Worm (Caenorhabditis elegans): ENCODE results near the gene C46A5.6.
A peak's percentile ranks its signal among the peaks of the same experiment; 100 is the strongest.

C46A5.6 gene

DNA sequence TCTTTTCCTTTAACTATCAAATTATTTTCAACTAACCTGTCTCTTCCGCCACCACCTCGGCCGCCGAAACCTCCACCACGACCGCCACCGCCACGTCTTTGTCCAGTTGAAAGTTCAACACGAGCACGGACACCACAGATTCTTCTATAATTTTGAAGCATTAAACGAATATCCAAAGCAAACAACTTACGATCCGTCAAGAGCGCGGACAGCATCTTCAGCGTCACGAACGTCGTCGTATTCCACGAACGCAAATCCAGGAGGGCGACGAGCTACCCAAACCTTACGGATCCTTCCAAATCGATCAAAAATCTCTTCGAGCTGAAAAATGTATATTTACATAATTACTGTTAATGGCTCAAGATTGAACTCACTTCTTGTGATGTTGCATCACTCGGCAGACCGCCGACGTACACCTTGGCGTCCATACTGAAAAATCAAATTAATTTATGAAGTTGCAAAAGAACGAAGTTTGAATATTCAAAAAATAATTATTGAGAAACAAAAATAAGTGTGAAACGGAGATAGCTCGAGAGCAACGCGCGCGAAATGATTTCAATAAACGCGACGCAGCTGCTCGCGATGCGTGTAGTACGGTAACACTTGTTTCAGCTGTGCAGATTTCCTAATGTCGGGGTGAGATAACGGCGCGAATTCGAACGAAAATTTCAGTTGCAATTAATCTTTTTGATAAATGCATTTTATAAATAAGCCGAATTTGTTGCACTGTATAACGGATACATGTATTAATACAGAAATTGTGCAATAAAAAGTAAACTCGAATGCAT, 27.3 kb upstream of the C46A5.6 start, which contains the start of gene rsp-6:
Gene rsp-6 (minus strand): TSS at position 429 of the 788 bp plus-strand sequence.
- no peak for TF ChIP-seq F13H6.1 (tag; optimal IDR thresholded peaks at IDR 0.05)
- TF ChIP-seq pqm-1 (tag; optimal IDR thresholded peaks at IDR 0.05), result no peak
- TF ChIP-seq lin-11 (tag; optimal IDR thresholded peaks at IDR 0.05), result no peak
- TF ChIP-seq ceh-31 (tag; optimal IDR thresholded peaks at IDR 0.05), result peak; percentile 82
- no peak for TF ChIP-seq pha-2 (tag; optimal IDR thresholded peaks at IDR 0.05)
- no peak for TF ChIP-seq ceh-22 (tag; optimal IDR thresholded peaks at IDR 0.05)
- no peak for TF ChIP-seq pax-1 (tag; optimal IDR thresholded peaks at IDR 0.05)
- no peak for TF ChIP-seq sox-4 (tag; optimal IDR thresholded peaks at IDR 0.05)
- no peak for TF ChIP-seq ceh-2 (tag; optimal IDR thresholded peaks at IDR 0.05)
- no peak for TF ChIP-seq sox-2 (GFP tag; IDR thresholded peaks at IDR 0.05)
- no peak for TF ChIP-seq eyg-1 (tag; optimal IDR thresholded peaks at IDR 0.05)
- no peak for TF ChIP-seq T23F11.4 (GFP tag; optimal IDR thresholded peaks at IDR 0.05)
- no peak for TF ChIP-seq sdc-2 (tag; optimal IDR thresholded peaks at IDR 0.05)
- TF ChIP-seq odd-2 (tag; optimal IDR thresholded peaks at IDR 0.05), result no peak
- no peak for TF ChIP-seq ceh-9 (tag; optimal IDR thresholded peaks at IDR 0.05)
- TF ChIP-seq ceh-6 (GFP tag; optimal IDR thresholded peaks at IDR 0.05), result no peak
- peak; percentile 88 for TF ChIP-seq unc-42 (tag; optimal IDR thresholded peaks at IDR 0.05)
- TF ChIP-seq Y22D7AL.16 (tag; optimal IDR thresholded peaks at IDR 0.05), result no peak
- no peak for TF ChIP-seq ceh-19 (GFP tag; optimal IDR thresholded peaks at IDR 0.05)
- TF ChIP-seq hlh-30 (tag; optimal IDR thresholded peaks at IDR 0.05; ENCODE audit: insufficient read depth), result peak; percentile 25
- TF ChIP-seq hlh-6 (tag; optimal IDR thresholded peaks at IDR 0.05), result no peak
- peak; percentile 60 for TF ChIP-seq unc-86 (tag; optimal IDR thresholded peaks at IDR 0.05)
- no peak for TF ChIP-seq zip-5 (tag; optimal IDR thresholded peaks at IDR 0.05)
- no peak for TF ChIP-seq ahr-1 (tag; optimal IDR thresholded peaks at IDR 0.05)
- no peak for TF ChIP-seq K02D7.2 (tag; optimal IDR thresholded peaks at IDR 0.05)
- TF ChIP-seq ceh-45 (GFP tag; IDR thresholded peaks at IDR 0.05), result no peak
- peak; percentile 52 for TF ChIP-seq ceh-14 (tag; optimal IDR thresholded peaks at IDR 0.05)
- no peak for TF ChIP-seq pha-4 (tag; optimal IDR thresholded peaks at IDR 0.05)
- TF ChIP-seq rnt-1 (tag; optimal IDR thresholded peaks at IDR 0.05), result no peak
- TF ChIP-seq ama-1 (optimal IDR thresholded peaks at IDR 0.05), result no peak
- no peak for TF ChIP-seq C08G9.2 (tag; optimal IDR thresholded peaks at IDR 0.05)
- no peak for TF ChIP-seq ztf-16 (tag; optimal IDR thresholded peaks at IDR 0.05)
- peak; percentile 53 for TF ChIP-seq ref-2 (tag; optimal IDR thresholded peaks at IDR 0.05)
- TF ChIP-seq ceh-30 (tag; optimal IDR thresholded peaks at IDR 0.05), result no peak
- peak; percentile 47 for TF ChIP-seq ceh-34 (tag; optimal IDR thresholded peaks at IDR 0.05)
- TF ChIP-seq nfya-1 (tag; optimal IDR thresholded peaks at IDR 0.05), result peak; percentile 95
- no peak for TF ChIP-seq fax-1 (tag; optimal IDR thresholded peaks at IDR 0.05)
- peak; percentile 75 for TF ChIP-seq dve-1 (tag; optimal IDR thresholded peaks at IDR 0.05)
- no peak for TF ChIP-seq dmd-4 (tag; optimal IDR thresholded peaks at IDR 0.05; ENCODE audit: borderline replicate concordance)
- TF ChIP-seq ceh-18 (tag; optimal IDR thresholded peaks at IDR 0.05), result peak; percentile 71
- TF ChIP-seq npax-4 (tag; optimal IDR thresholded peaks at IDR 0.05), result no peak
- TF ChIP-seq pat-9 (tag; optimal IDR thresholded peaks at IDR 0.05), result no peak
- TF ChIP-seq madf-2 (tag; optimal IDR thresholded peaks at IDR 0.05), result no peak
- TF ChIP-seq fkh-10 (GFP tag; optimal IDR thresholded peaks at IDR 0.05), result no peak
- no peak for TF ChIP-seq che-1 (tag; optimal IDR thresholded peaks at IDR 0.05)
- no peak for TF ChIP-seq lim-6 (tag; optimal IDR thresholded peaks at IDR 0.05)
- no peak for TF ChIP-seq gmeb-2 (tag; optimal IDR thresholded peaks at IDR 0.05)
- TF ChIP-seq tbx-2 (tag; optimal IDR thresholded peaks at IDR 0.05), result peak; percentile 79
- TF ChIP-seq elt-2 (tag; optimal IDR thresholded peaks at IDR 0.05), result peak; percentile 73
- TF ChIP-seq unc-55 (GFP tag; optimal IDR thresholded peaks at IDR 0.05), result peak; percentile 83
- peak; percentile 9 for TF ChIP-seq ceh-48 (tag; optimal IDR thresholded peaks at IDR 0.05)
